Fruit fly (Drosophila melanogaster) whole organism, prepupa: ENCODE data around the gene Ras85D.

Source experiments
- Blimp-1 ChIP-seq: fragments of 200-800 bp; sonication (Bioruptor generic); optimal IDR thresholded peaks from 3 replicates; lab custom pipeline; 2017; ENCODE audit warnings: missing biosample characterization, missing genetic modification characterization, mild to moderate bottlenecking, moderate library complexity, missing genetic modification reagents
- CG10669 ChIP-seq: fragments of 200-800 bp; sonication (Bioruptor generic); optimal IDR thresholded peaks from 3 replicates; lab custom pipeline; 2018; ENCODE audit warnings: missing biosample characterization, mild to moderate bottlenecking, missing genetic modification characterization, moderate library complexity
- CG1621 ChIP-seq: fragments of 200-800 bp; sonication (Bioruptor generic); optimal IDR thresholded peaks from 3 replicates; lab custom pipeline; 2018; ENCODE audit warnings: missing biosample characterization, mild to moderate bottlenecking, missing genetic modification characterization
- CG34406 ChIP-seq: fragments of 200-800 bp; sonication (Bioruptor generic); optimal IDR thresholded peaks from 3 replicates; lab custom pipeline; 2016; ENCODE audit warnings: missing biosample characterization, missing genetic modification characterization
- CG3919 ChIP-seq: fragments of 200-800 bp; sonication (Bioruptor generic); optimal IDR thresholded peaks from 3 replicates; lab custom pipeline; 2016; ENCODE audit warnings: missing biosample characterization, missing genetic modification characterization
- CG6163 ChIP-seq: fragments of 200-800 bp; sonication (Bioruptor generic); IDR thresholded peaks from 3 replicates; pipeline ENCODE4 v1.3.6; 2022; ENCODE audit warnings: missing biosample characterization, missing genetic modification characterization
- CG6276 ChIP-seq: fragments of 200-800 bp; sonication (Bioruptor generic); optimal IDR thresholded peaks from 2 replicates; lab custom pipeline; 2017; ENCODE audit warnings: missing biosample characterization, mild to moderate bottlenecking, missing genetic modification characterization
- CG6792 ChIP-seq: fragments of 200-800 bp; sonication (Bioruptor generic); optimal IDR thresholded peaks from 3 replicates; lab custom pipeline; 2016; ENCODE audit warnings: missing biosample characterization, missing genetic modification characterization
- CG7368 ChIP-seq: fragments of 200-800 bp; sonication (Bioruptor generic); optimal IDR thresholded peaks from 3 replicates; lab custom pipeline; 2016; ENCODE audit warnings: missing biosample characterization, missing genetic modification characterization
- CG8319 ChIP-seq: fragments of 200-800 bp; sonication (Bioruptor generic); optimal IDR thresholded peaks from 3 replicates; lab custom pipeline; 2016; ENCODE audit warnings: missing biosample characterization, missing genetic modification characterization
- CG8632 ChIP-seq: fragments of 200-800 bp; sonication (Bioruptor generic); optimal IDR thresholded peaks from 3 replicates; lab custom pipeline; 2016; ENCODE audit warnings: missing biosample characterization, missing genetic modification characterization
- Eip75B ChIP-seq: fragments of 200-800 bp; sonication (Bioruptor generic); optimal IDR thresholded peaks from 3 replicates; lab custom pipeline; 2016; ENCODE audit warnings: missing biosample characterization, missing genetic modification characterization
- Eip93F ChIP-seq: fragments of 200-800 bp; sonication (Bioruptor generic); optimal IDR thresholded peaks from 2 replicates; lab custom pipeline; 2016; ENCODE audit warnings: missing biosample characterization, mild to moderate bottlenecking, missing genetic modification characterization
- Hr38 ChIP-seq: sonication (Bioruptor generic); optimal IDR thresholded peaks from 2 replicates; lab custom pipeline; 2016; ENCODE audit warnings: missing biosample characterization, missing genetic modification characterization
- Hr39 ChIP-seq: fragments of 200-800 bp; sonication (Bioruptor generic); optimal IDR thresholded peaks from 2 replicates; lab custom pipeline; 2016; ENCODE audit warnings: missing biosample characterization, missing genetic modification characterization
- Hr4 ChIP-seq: fragments of 200-800 bp; sonication (Bioruptor generic); optimal IDR thresholded peaks from 3 replicates; lab custom pipeline; 2016; ENCODE audit warnings: missing biosample characterization, missing genetic modification characterization
- Met ChIP-seq: fragments of 200-800 bp; sonication (Bioruptor generic); optimal IDR thresholded peaks from 3 replicates; lab custom pipeline; 2016; ENCODE audit warnings: missing biosample characterization, missing genetic modification characterization
- OdsH ChIP-seq: fragments of 200-800 bp; sonication (Bioruptor generic); optimal IDR thresholded peaks from 3 replicates; lab custom pipeline; 2016; ENCODE audit warnings: missing biosample characterization, missing genetic modification characterization
- Smox ChIP-seq: fragments of 200-800 bp; sonication (Bioruptor generic); optimal IDR thresholded peaks from 3 replicates; lab custom pipeline; 2016; ENCODE audit warnings: missing biosample characterization, missing genetic modification characterization
- achi ChIP-seq: fragments of 200-800 bp; sonication (Bioruptor generic); optimal IDR thresholded peaks from 3 replicates; lab custom pipeline; 2016; ENCODE audit warnings: missing biosample characterization, missing genetic modification characterization
- eg ChIP-seq: fragments of 200-800 bp; sonication (Bioruptor generic); IDR thresholded peaks from 3 replicates; pipeline ENCODE4 v1.3.6; 2022; ENCODE audit warnings: missing biosample characterization, missing genetic modification characterization
- esn ChIP-seq: fragments of 200-800 bp; sonication (Bioruptor generic); optimal IDR thresholded peaks from 2 replicates; lab custom pipeline; 2016; ENCODE audit warnings: missing biosample characterization, mild to moderate bottlenecking, missing genetic modification characterization, moderate library complexity
- fd85E ChIP-seq: fragments of 200-800 bp; sonication (Bioruptor generic); optimal IDR thresholded peaks from 3 replicates; lab custom pipeline; 2016; ENCODE audit warnings: missing biosample characterization, missing genetic modification characterization
- fkh ChIP-seq: fragments of 200-800 bp; sonication (Bioruptor generic); optimal IDR thresholded peaks from 3 replicates; lab custom pipeline; 2017; ENCODE audit warnings: missing biosample characterization, mild to moderate bottlenecking, missing genetic modification characterization, moderate library complexity
- lz ChIP-seq: fragments of 200-800 bp; sonication (Bioruptor generic); optimal IDR thresholded peaks from 3 replicates; lab custom pipeline; 2016; ENCODE audit warnings: missing biosample characterization, missing genetic modification characterization
- net ChIP-seq: fragments of 200-800 bp; sonication (Bioruptor generic); optimal IDR thresholded peaks from 3 replicates; lab custom pipeline; 2016; ENCODE audit warnings: missing biosample characterization, missing genetic modification characterization
- pdm3 ChIP-seq: fragments of 200-800 bp; sonication (Bioruptor generic); optimal IDR thresholded peaks from 3 replicates; lab custom pipeline; 2016; ENCODE audit warnings: missing biosample characterization, missing genetic modification characterization
- spab ChIP-seq: fragments of 200-800 bp; sonication (Bioruptor generic); optimal IDR thresholded peaks from 2 replicates; lab custom pipeline; 2017; ENCODE audit warnings: missing biosample characterization, mild to moderate bottlenecking, missing genetic modification characterization, missing genetic modification reagents
- ss ChIP-seq, 2 experiments: fragments of 200-800 bp; sonication (Bioruptor generic); optimal IDR thresholded peaks; 2 replicates in 1 of 2; 3 replicates in 1 of 2; lab custom pipeline; 2017 to 2018; ENCODE audit warnings: mild to moderate bottlenecking in 2 of 2, missing biosample characterization in 2 of 2, missing genetic modification characterization in 2 of 2, moderate library complexity in 1 of 2
- svp ChIP-seq: fragments of 200-800 bp; sonication (Bioruptor generic); peaks from one replicate; lab custom pipeline; 2016; ENCODE audit warnings: missing biosample characterization, missing genetic modification characterization

The Ras85D gene

DNA sequence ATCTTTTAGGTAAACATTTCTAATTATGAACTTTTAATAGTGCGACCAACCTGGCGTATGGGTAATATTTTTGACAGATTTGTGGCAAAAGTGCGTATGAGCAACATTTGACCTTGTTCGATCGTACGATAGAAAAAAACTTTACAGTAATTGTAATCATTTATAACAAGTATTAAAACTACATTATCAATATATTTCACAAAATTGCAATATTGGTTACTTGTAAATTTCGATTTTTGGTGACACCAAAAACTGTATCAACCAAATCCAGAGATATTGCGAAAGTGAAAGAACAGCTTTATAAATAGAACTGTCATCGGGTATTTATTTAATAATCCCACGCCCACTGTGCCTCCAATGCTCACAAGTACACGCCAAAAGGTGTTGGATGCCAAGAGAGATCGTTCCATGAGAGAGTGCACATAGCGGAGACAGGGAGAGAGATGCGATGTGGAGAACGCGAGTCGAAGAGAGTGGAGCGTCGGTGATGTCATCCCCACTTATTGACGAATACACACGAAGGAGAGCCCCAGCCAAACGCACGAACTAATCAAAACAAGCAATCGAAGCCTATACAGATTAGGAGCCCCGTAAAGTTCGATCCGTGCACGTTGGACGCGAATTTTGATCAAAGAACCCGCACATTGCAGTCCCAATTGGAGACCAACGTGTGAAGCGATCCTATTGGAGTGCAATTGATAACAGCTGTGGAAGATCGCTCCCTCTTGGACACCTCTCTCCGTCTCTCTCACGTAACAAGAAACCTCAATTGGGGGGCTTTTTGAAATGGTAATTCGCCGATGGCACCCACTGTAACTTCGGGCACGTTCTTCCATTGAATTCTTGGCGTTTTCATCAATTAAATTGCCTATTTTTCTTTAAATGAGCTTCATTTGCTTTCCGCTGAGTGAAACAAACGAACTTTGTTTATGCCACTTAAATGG lies 20.6 kb upstream of the Ras85D start (continued):
- TF ChIP-seq Blimp-1 (GFP tag; lab: Kevin White, UChicago) (peak; percentile 92), esn (GFP tag; lab: Kevin White, UChicago) (peak; percentile 99), spab (GFP tag; lab: Kevin White, UChicago) (peak; percentile 98), CG6276 (GFP tag; lab: Kevin White, UChicago) (peak; percentile 99), fd85E (GFP tag; lab: Kevin White, UChicago) (peak; percentile 83), achi (GFP tag; lab: Kevin White, UChicago) (peak; percentile 97), CG7368 (GFP tag; lab: Kevin White, UChicago) (peak; percentile 95), CG34406 (peak; percentile 96), CG10669 (peak; percentile 95), ss (GFP tag; optimal IDR thresholded peaks at IDR 0.05; lab: Kevin White, UChicago) (peak; percentile 94 to 98), CG6163 (GFP tag; lab: Robert Waterston, UW) (peak; percentile 80), CG1621 (tag; lab: Kevin White, UChicago) (peak; percentile 91), OdsH (GFP tag; lab: Kevin White, UChicago) (peak; percentile 96), Hr38 (GFP tag; lab: Kevin White, UChicago) (no peak), Smox (GFP tag; lab: Kevin White, UChicago) (peak; percentile 97), Eip93F (GFP tag; lab: Kevin White, UChicago) (peak; percentile 68), Hr39 (GFP tag; lab: Kevin White, UChicago) (peak; percentile 96)

DNA sequence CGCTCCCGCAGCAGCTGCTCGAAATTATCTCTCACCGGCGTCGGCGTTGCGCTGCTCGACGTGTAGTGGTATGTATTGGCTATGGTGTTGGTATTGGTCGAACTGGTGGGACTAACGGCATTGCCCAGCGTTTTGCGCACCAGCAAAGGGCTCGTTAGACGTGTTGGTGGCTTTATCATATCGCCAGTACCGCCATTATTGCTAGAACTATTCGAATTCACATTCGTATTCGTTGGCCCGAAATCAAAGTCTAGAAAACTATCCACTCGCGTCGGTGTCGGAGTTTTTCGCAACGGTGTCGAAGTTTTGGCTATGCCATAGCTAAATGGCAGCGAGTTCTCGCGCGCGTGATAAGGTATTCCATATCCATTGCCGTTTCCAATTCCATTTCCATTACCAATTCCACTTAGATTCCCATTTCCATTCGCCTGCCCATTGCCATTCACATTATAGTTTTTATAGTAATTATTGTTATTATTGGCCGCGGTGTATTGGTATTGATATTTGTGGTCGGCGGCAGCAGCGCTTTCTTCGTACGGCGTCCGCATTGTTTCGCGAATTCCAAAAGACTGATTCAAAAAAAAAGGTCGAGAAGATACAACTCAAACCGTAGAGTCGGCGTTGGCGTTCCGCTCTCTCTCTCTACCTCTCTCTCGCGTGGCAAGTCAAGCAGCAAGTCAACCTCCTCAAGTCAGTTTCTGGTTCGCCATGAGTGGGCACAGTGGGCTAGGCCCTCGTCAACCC lies 19.7 kb upstream of the Ras85D start, which contains the start of gene by:
Gene by, minus strand, starts transcription at position 575 of the 744 bp plus-strand sequence.
- TF ChIP-seq CG8632 (GFP tag; lab: Kevin White, UChicago): no peak
- TF ChIP-seq CG10669: no peak
- TF ChIP-seq CG6163 (GFP tag; lab: Robert Waterston, UW): no peak
- TF ChIP-seq OdsH (GFP tag; lab: Kevin White, UChicago): no peak
- no peak for TF ChIP-seq Smox (GFP tag; lab: Kevin White, UChicago)
- no peak for TF ChIP-seq Hr4
- TF ChIP-seq net: no peak
- TF ChIP-seq Hr38 (GFP tag; lab: Kevin White, UChicago): no peak
- TF ChIP-seq CG6792 (GFP tag; lab: Kevin White, UChicago): no peak
- TF ChIP-seq Met (GFP tag; lab: Kevin White, UChicago): no peak
- no peak for TF ChIP-seq CG3919 (GFP tag; lab: Kevin White, UChicago)
- no peak for TF ChIP-seq spab (GFP tag; lab: Kevin White, UChicago)
- no peak for TF ChIP-seq CG34406
- TF ChIP-seq Eip75B (GFP tag; lab: Kevin White, UChicago): no peak
- TF ChIP-seq lz (GFP tag; lab: Kevin White, UChicago): no peak
- TF ChIP-seq pdm3 (GFP tag; lab: Kevin White, UChicago): no peak
- no peak for TF ChIP-seq svp
- no peak for TF ChIP-seq eg (GFP tag; lab: Robert Waterston, UW)

DNA sequence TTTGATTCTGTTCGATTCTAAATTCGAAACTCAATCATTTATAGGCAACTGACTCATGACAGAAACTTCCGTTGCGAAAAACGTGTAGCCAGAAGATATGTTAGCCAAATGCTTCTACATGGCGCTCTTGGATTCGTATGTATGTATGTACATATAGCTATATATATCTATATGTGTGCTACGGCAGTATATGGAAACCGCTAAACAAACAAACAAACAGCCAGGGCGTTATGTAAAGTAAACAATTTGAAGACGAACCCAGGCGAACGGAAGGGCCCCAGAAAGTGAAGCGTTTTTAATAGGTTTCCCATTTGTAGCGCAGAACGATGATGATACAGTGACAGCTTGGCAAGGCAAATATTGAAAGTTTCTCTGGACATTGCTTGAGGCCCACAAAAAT lies 17.0 kb upstream of the Ras85D start:
- no peak for TF ChIP-seq pdm3 (GFP tag; lab: Kevin White, UChicago)
- peak; percentile 74 for TF ChIP-seq fkh (GFP tag; lab: Kevin White, UChicago)
- TF ChIP-seq CG8319 (GFP tag; lab: Kevin White, UChicago): no peak
- TF ChIP-seq CG3919 (GFP tag; lab: Kevin White, UChicago): no peak

DNA sequence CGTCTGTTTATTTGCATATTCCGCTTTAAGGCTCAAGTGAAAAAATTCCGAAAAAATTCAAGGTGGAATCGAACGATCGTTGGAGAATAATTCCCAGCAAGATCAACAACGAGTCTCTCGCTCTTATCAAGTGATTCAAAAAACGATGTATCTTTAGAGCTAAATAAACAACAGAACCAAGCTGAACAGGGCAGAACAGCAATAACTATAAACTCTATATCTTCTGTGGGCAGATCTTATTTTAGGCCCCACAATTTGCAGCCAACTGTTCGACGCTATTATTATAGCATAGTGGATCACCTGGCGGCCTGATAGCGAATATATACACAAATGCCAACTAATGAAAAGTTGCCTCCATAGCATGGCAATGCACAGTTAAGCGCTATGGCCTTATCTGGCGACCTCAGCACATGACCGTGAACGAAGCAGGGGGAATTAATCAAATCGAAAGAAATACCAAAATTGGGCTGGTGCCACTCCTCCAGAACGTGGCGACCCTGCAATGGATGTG lies 16.6 kb upstream of the Ras85D start:
- TF ChIP-seq Hr38 (GFP tag; lab: Kevin White, UChicago) (no peak), fkh (GFP tag; lab: Kevin White, UChicago) (peak; percentile 62), svp (peak; percentile 50)
- TF ChIP-seq, all 60 proteins: peak for 2
